Worm (Caenorhabditis elegans) whole organism, young adult: ENCODE data around the gene F28D1.6.

ENCODE experiments used
- B0035.1 ChIP-seq: sonication (generic microtip); optimal IDR thresholded peaks from 2 replicates; lab custom pipeline; 2016; ENCODE audit warnings: missing genetic modification characterization, mild to moderate bottlenecking, missing compliant biosample characterization, missing genotype, missing genetic modification reagents
- B0336.3 ChIP-seq: fragments of 200-800 bp; sonication (Bioruptor generic); IDR thresholded peaks from 2 replicates; pipeline ENCODE4 v1.3.6; 2022; ENCODE audit warnings: missing genetic modification characterization, missing compliant biosample characterization
- D2030.7 ChIP-seq: fragments of 200-800 bp; sonication (Bioruptor generic); IDR thresholded peaks from 2 replicates; pipeline ENCODE4 v1.3.6; 2022; ENCODE audit warnings: missing genetic modification reagents, missing genetic modification characterization, missing compliant biosample characterization
- F10E7.11 ChIP-seq: sonication (generic microtip); optimal IDR thresholded peaks from 2 replicates; lab custom pipeline; 2017; ENCODE audit warnings: mild to moderate bottlenecking, missing genetic modification characterization, moderate library complexity, missing compliant biosample characterization
- F22D6.2 ChIP-seq: sonication (generic microtip); optimal IDR thresholded peaks from 2 replicates; lab custom pipeline; 2016; ENCODE audit warnings: mild to moderate bottlenecking, missing genetic modification characterization, missing compliant biosample characterization
- F37B4.10 ChIP-seq: fragments of 200-800 bp; sonication (Bioruptor generic); IDR thresholded peaks from 2 replicates; pipeline ENCODE4 v1.3.6; 2022; ENCODE audit warnings: missing genetic modification characterization, missing compliant biosample characterization
- F39B2.1 ChIP-seq: fragments of 200-800 bp; sonication (Bioruptor generic); IDR thresholded peaks from 2 replicates; pipeline ENCODE4 v1.3.6; 2022; ENCODE audit warnings: missing genetic modification reagents, missing genetic modification characterization, missing compliant biosample characterization
- F55B11.4 ChIP-seq: sonication (generic microtip); optimal IDR thresholded peaks from 2 replicates; lab custom pipeline; 2016; ENCODE audit warnings: missing compliant biosample characterization, missing genetic modification characterization, borderline replicate concordance; ENCODE audit not compliant: insufficient read depth
- F57C9.4 ChIP-seq: sonication (generic microtip); optimal IDR thresholded peaks from 2 replicates; lab custom pipeline; 2017; ENCODE audit warnings: mild to moderate bottlenecking, missing genetic modification characterization, missing compliant biosample characterization
- Y67H2A.10 ChIP-seq: fragments of 200-800 bp; sonication (Bioruptor generic); conservative IDR thresholded peaks from 2 replicates; pipeline ENCODE4 v1.3.6; 2022; ENCODE audit warnings: missing genetic modification reagents, missing genetic modification characterization, missing compliant biosample characterization
- Y79H2A.3 ChIP-seq: fragments of 200-800 bp; sonication (Bioruptor generic); conservative IDR thresholded peaks from 2 replicates; pipeline ENCODE4 v1.3.6; 2022; ENCODE audit warnings: missing genetic modification reagents, missing genetic modification characterization, missing compliant biosample characterization
- Y95B8A.8 ChIP-seq: fragments of 200-800 bp; sonication (Bioruptor generic); IDR thresholded peaks from 2 replicates; pipeline ENCODE4 v1.3.6; 2022; ENCODE audit warnings: missing genetic modification reagents, missing genetic modification characterization, missing compliant biosample characterization
- akir-1 ChIP-seq: fragments of 200-800 bp; sonication (Bioruptor generic); optimal IDR thresholded peaks from 2 replicates; lab custom pipeline; 2018; ENCODE audit warnings: mild to moderate bottlenecking, missing genetic modification characterization, moderate library complexity, missing compliant biosample characterization
- ama-1 ChIP-seq, 3 experiments: fragments of 150-350 bp in 1 of 3; sonication (generic microtip) in 2 of 3; optimal IDR thresholded peaks; 2 replicates each; lab custom pipeline; 2014 to 2018; ENCODE audit warnings: missing biosample characterization in 2 of 3, missing genetic modification characterization in 2 of 3, missing genetic modification reagents in 2 of 3
- aptf-3 ChIP-seq: fragments of 200-800 bp; sonication (Bioruptor generic); IDR thresholded peaks from 2 replicates; pipeline ENCODE4 v1.3.6; 2022; ENCODE audit warnings: missing genetic modification characterization, missing compliant biosample characterization
- attf-3 ChIP-seq: fragments of 200-800 bp; sonication (Bioruptor generic); conservative IDR thresholded peaks from 2 replicates; pipeline ENCODE4 v1.3.6; 2022; ENCODE audit warnings: missing genetic modification reagents, missing genetic modification characterization, missing compliant biosample characterization
- attf-5 ChIP-seq: fragments of 200-800 bp; sonication (Bioruptor generic); optimal IDR thresholded peaks from 2 replicates; lab custom pipeline; 2018; ENCODE audit warnings: mild to moderate bottlenecking, missing genetic modification characterization, missing compliant biosample characterization
- bed-1 ChIP-seq: fragments of 200-800 bp; sonication (Bioruptor generic); IDR thresholded peaks from 2 replicates; pipeline ENCODE4 v1.3.6; 2022; ENCODE audit warnings: missing genetic modification reagents, missing genetic modification characterization, missing compliant biosample characterization
- bed-2 ChIP-seq: fragments of 200-800 bp; sonication (Bioruptor generic); IDR thresholded peaks from 2 replicates; pipeline ENCODE4 v1.3.6; 2022; ENCODE audit warnings: missing genetic modification reagents, missing genetic modification characterization, missing compliant biosample characterization
- cebp-1 ChIP-seq, 2 experiments: fragments of 200-800 bp in 1 of 2; sonication (Bioruptor generic) in 1 of 2; sonication (generic microtip) in 1 of 2; IDR thresholded peaks in 1 of 2; optimal IDR thresholded peaks in 1 of 2; 2 replicates each; pipeline versions ENCODE4 v1.3.6 to Lab custom; 2017 to 2022; ENCODE audit warnings: missing compliant biosample characterization in 2 of 2, missing genetic modification characterization in 2 of 2, mild to moderate bottlenecking in 1 of 2, missing genetic modification reagents in 1 of 2, moderate library complexity in 1 of 2
- ceh-27 ChIP-seq: fragments of 200-800 bp; sonication (Bioruptor generic); optimal IDR thresholded peaks from 2 replicates; lab custom pipeline; 2018; ENCODE audit warnings: mild to moderate bottlenecking, missing genetic modification characterization, moderate library complexity, missing compliant biosample characterization
- chd-7 ChIP-seq: sonication (generic microtip); optimal IDR thresholded peaks from 2 replicates; lab custom pipeline; 2016; ENCODE audit warnings: mild to moderate bottlenecking, missing genetic modification characterization, moderate library complexity, missing compliant biosample characterization
- die-1 ChIP-seq: sonication (generic microtip); optimal IDR thresholded peaks from 2 replicates; lab custom pipeline; 2016; ENCODE audit warnings: missing genotype, mild to moderate bottlenecking, missing genetic modification characterization, missing compliant biosample characterization
- dpl-1 ChIP-seq: fragments of 150-350 bp; optimal IDR thresholded peaks from 2 replicates; lab custom pipeline; 2014; ENCODE audit warnings: missing biosample characterization, missing genetic modification reagents, missing genetic modification characterization
- egrh-3 ChIP-seq: fragments of 200-800 bp; sonication (Bioruptor generic); IDR thresholded peaks from 2 replicates; pipeline ENCODE4 v1.3.6; 2022; ENCODE audit warnings: missing genetic modification reagents, missing genetic modification characterization, missing compliant biosample characterization
- gei-17 ChIP-seq: fragments of 200-800 bp; sonication (Bioruptor generic); optimal IDR thresholded peaks from 2 replicates; lab custom pipeline; 2018; ENCODE audit warnings: mild to moderate bottlenecking, missing genetic modification characterization, missing compliant biosample characterization
- lin-26 ChIP-seq: fragments of 200-800 bp; sonication (Bioruptor generic); IDR thresholded peaks from 2 replicates; pipeline ENCODE4 v1.3.6; 2022; ENCODE audit warnings: missing genetic modification reagents, missing genetic modification characterization, missing compliant biosample characterization
- lin-35 ChIP-seq, 3 experiments: fragments of 150-350 bp in 2 of 3; sonication (generic microtip) in 1 of 3; optimal IDR thresholded peaks; 2 replicates each; lab custom pipeline; 2014 to 2018; ENCODE audit warnings: missing biosample characterization in 3 of 3, missing genetic modification characterization in 3 of 3, missing genetic modification reagents in 3 of 3
- lin-40 ChIP-seq: sonication (generic microtip); optimal IDR thresholded peaks from 2 replicates; lab custom pipeline; 2016; ENCODE audit warnings: missing genetic modification characterization, mild to moderate bottlenecking, missing compliant biosample characterization, missing genotype, missing genetic modification reagents
- lin-54 ChIP-seq: fragments of 200-800 bp; sonication (Bioruptor generic); optimal IDR thresholded peaks from 2 replicates; lab custom pipeline; 2018; ENCODE audit warnings: mild to moderate bottlenecking, missing genetic modification characterization, missing compliant biosample characterization
- lsy-27 ChIP-seq: sonication (generic microtip); optimal IDR thresholded peaks from 2 replicates; lab custom pipeline; 2017; ENCODE audit warnings: missing genetic modification characterization, mild to moderate bottlenecking, missing compliant biosample characterization, antibody characterized with exemption, missing genotype, borderline replicate concordance; ENCODE audit not compliant: insufficient read depth
- madf-10 ChIP-seq: sonication (generic microtip); optimal IDR thresholded peaks from 2 replicates; lab custom pipeline; 2016; ENCODE audit warnings: mild to moderate bottlenecking, missing genetic modification characterization, missing compliant biosample characterization
- madf-3 ChIP-seq: fragments of 200-800 bp; sonication (Bioruptor generic); IDR thresholded peaks from 2 replicates; pipeline ENCODE4 v1.3.6; 2022; ENCODE audit warnings: missing genetic modification reagents, missing genetic modification characterization, missing compliant biosample characterization
- mxl-1 ChIP-seq: sonication (generic microtip); optimal IDR thresholded peaks from 2 replicates; lab custom pipeline; 2016; ENCODE audit warnings: missing genetic modification characterization, missing compliant biosample characterization
- nfya-1 ChIP-seq: sonication (generic microtip); optimal IDR thresholded peaks from 2 replicates; lab custom pipeline; 2017; ENCODE audit warnings: antibody characterized with exemption, missing compliant biosample characterization, missing genetic modification characterization, borderline replicate concordance; ENCODE audit not compliant: insufficient read depth
- nfya-2 ChIP-seq: fragments of 200-800 bp; sonication (Bioruptor generic); IDR thresholded peaks from 2 replicates; pipeline ENCODE4 v1.3.6; 2022; ENCODE audit warnings: missing genetic modification reagents, missing genetic modification characterization, missing compliant biosample characterization
- nhr-179 ChIP-seq: sonication (generic microtip); optimal IDR thresholded peaks from 2 replicates; lab custom pipeline; 2016; ENCODE audit warnings: mild to moderate bottlenecking, missing genetic modification characterization, missing compliant biosample characterization
- nhr-80 ChIP-seq: sonication (generic microtip); optimal IDR thresholded peaks from 2 replicates; lab custom pipeline; 2016; ENCODE audit warnings: missing genetic modification characterization, missing compliant biosample characterization
- pbrm-1 ChIP-seq: fragments of 200-800 bp; sonication (Bioruptor generic); IDR thresholded peaks from 2 replicates; pipeline ENCODE4 v1.3.6; 2022; ENCODE audit warnings: missing genetic modification reagents, missing genetic modification characterization, missing compliant biosample characterization
- repo-1 ChIP-seq: sonication (generic microtip); optimal IDR thresholded peaks from 2 replicates; lab custom pipeline; 2017; ENCODE audit warnings: mild to moderate bottlenecking, missing genetic modification characterization, missing compliant biosample characterization
- snpc-1.1 ChIP-seq: sonication (generic microtip); optimal IDR thresholded peaks from 2 replicates; lab custom pipeline; 2017; ENCODE audit warnings: missing genetic modification characterization, mild to moderate bottlenecking, missing compliant biosample characterization, antibody characterized with exemption, moderate library complexity, missing genotype, missing genetic modification reagents; ENCODE audit not compliant: insufficient read depth
- tbp1 ChIP-seq: fragments of 200-800 bp; sonication (Bioruptor generic); optimal IDR thresholded peaks from 2 replicates; lab custom pipeline; 2018; ENCODE audit warnings: mild to moderate bottlenecking, missing genetic modification characterization, missing compliant biosample characterization
- tlf-1 ChIP-seq: fragments of 200-800 bp; sonication (Bioruptor generic); optimal IDR thresholded peaks from 2 replicates; lab custom pipeline; 2018; ENCODE audit warnings: mild to moderate bottlenecking, missing genetic modification characterization, missing compliant biosample characterization
- unc-130 ChIP-seq: sonication (generic microtip); optimal IDR thresholded peaks from 2 replicates; lab custom pipeline; 2016; ENCODE audit warnings: missing genetic modification reagents, missing genetic modification characterization, missing compliant biosample characterization
- unc-62 ChIP-seq: fragments of 150-350 bp; optimal IDR thresholded peaks from 2 replicates; lab custom pipeline; 2014; ENCODE audit warnings: missing biosample characterization, missing genetic modification reagents, missing genetic modification characterization
- xnd-1 ChIP-seq: sonication (generic microtip); optimal IDR thresholded peaks from 2 replicates; lab custom pipeline; 2016; ENCODE audit warnings: missing genotype, missing genetic modification reagents, missing genetic modification characterization, missing compliant biosample characterization
- zfh-2 ChIP-seq: fragments of 200-800 bp; sonication (Bioruptor generic); conservative IDR thresholded peaks from 2 replicates; pipeline ENCODE4 v1.3.6; 2022; ENCODE audit warnings: missing genetic modification reagents, missing genetic modification characterization, missing compliant biosample characterization
- ztf-25 ChIP-seq: fragments of 200-800 bp; sonication (Bioruptor generic); IDR thresholded peaks from 2 replicates; pipeline ENCODE4 v1.3.6; 2022; ENCODE audit warnings: missing genetic modification reagents, missing genetic modification characterization, missing compliant biosample characterization

F28D1.6 gene

ce11 chrIV:12360742-12361195, 24.2 kb downstream of the F28D1.6 start, which contains the start of gene sec-24.2:
Gene sec-24.2, minus strand, starts transcription at chrIV:12360792.
- TF ChIP-seq unc-62 (GFP tag; lab: Kevin White, UChicago), result no peak
- no peak for TF ChIP-seq nfya-2 (GFP tag; lab: Robert Waterston, UW)
- no peak for TF ChIP-seq F57C9.4 (tag; lab: Kevin White, UChicago)
- no peak for TF ChIP-seq F22D6.2
- no peak for TF ChIP-seq tlf-1
- TF ChIP-seq snpc-1.1 (tag; lab: Kevin White, UChicago), result no peak
- no peak for TF ChIP-seq F37B4.10 (GFP tag; lab: Robert Waterston, UW)
- TF ChIP-seq nhr-80 (tag; lab: Kevin White, UChicago), result no peak
- no peak for TF ChIP-seq aptf-3 (GFP tag; lab: Robert Waterston, UW)
- no peak for TF ChIP-seq mxl-1
- TF ChIP-seq gei-17 (GFP tag; lab: Kevin White, UChicago), result no peak
- no peak for TF ChIP-seq repo-1 (tag; lab: Kevin White, UChicago)
- TF ChIP-seq F10E7.11 (tag; lab: Kevin White, UChicago), result no peak
- no peak for TF ChIP-seq B0035.1 (tag; lab: Kevin White, UChicago)
- no peak for TF ChIP-seq Y67H2A.10 (GFP tag; lab: Robert Waterston, UW)
- TF ChIP-seq F39B2.1 (GFP tag; lab: Robert Waterston, UW), result no peak
- TF ChIP-seq ztf-25 (GFP tag; lab: Robert Waterston, UW), result no peak
- no peak for TF ChIP-seq nhr-179
- no peak for TF ChIP-seq cebp-1 (GFP tag; IDR thresholded peaks at IDR 0.05; lab: Robert Waterston, UW)
- TF ChIP-seq cebp-1 (tag; optimal IDR thresholded peaks at IDR 0.05; lab: Kevin White, UChicago), result no peak
- TF ChIP-seq nfya-1 (tag; lab: Kevin White, UChicago), result no peak
- TF ChIP-seq lin-54 (GFP tag; lab: Kevin White, UChicago), result no peak
- no peak for TF ChIP-seq ama-1 (optimal IDR thresholded peaks at IDR 0.05; lab: Kevin White, UChicago)
- no peak for TF ChIP-seq ama-1 (GFP tag; optimal IDR thresholded peaks at IDR 0.05; lab: Kevin White, UChicago)
- no peak for TF ChIP-seq Y79H2A.3 (GFP tag; lab: Robert Waterston, UW)
- no peak for TF ChIP-seq chd-7 (tag; lab: Kevin White, UChicago)
- no peak for TF ChIP-seq madf-3 (GFP tag; lab: Robert Waterston, UW)
- TF ChIP-seq unc-130 (GFP tag; lab: Kevin White, UChicago), result no peak
- TF ChIP-seq akir-1 (GFP tag; lab: Kevin White, UChicago), result no peak
- no peak for TF ChIP-seq die-1 (tag; lab: Kevin White, UChicago)
- no peak for TF ChIP-seq lin-26 (GFP tag; lab: Robert Waterston, UW)
- no peak for TF ChIP-seq attf-5 (GFP tag; lab: Kevin White, UChicago)
- TF ChIP-seq lin-40 (tag; lab: Kevin White, UChicago), result no peak
- peak; percentile 30 for TF ChIP-seq dpl-1 (GFP tag; lab: Kevin White, UChicago)
- no peak for TF ChIP-seq ceh-27 (GFP tag; lab: Kevin White, UChicago)
- no peak for TF ChIP-seq pbrm-1
- TF ChIP-seq xnd-1 (tag; lab: Kevin White, UChicago), result peak; percentile 29
- TF ChIP-seq F55B11.4 (tag; lab: Kevin White, UChicago), result no peak
- TF ChIP-seq egrh-3 (GFP tag; lab: Robert Waterston, UW), result no peak
- TF ChIP-seq B0336.3 (GFP tag; lab: Robert Waterston, UW), result no peak
- no peak for TF ChIP-seq bed-2
- peak; percentile 12; the same call in 1 of the 2 replicates for TF ChIP-seq D2030.7
- no peak for TF ChIP-seq tbp1 (GFP tag; lab: Kevin White, UChicago)
- TF ChIP-seq madf-10 (tag; lab: Kevin White, UChicago), result no peak
- TF ChIP-seq zfh-2 (GFP tag; lab: Robert Waterston, UW), result no peak
- TF ChIP-seq lin-35 (GFP tag; optimal IDR thresholded peaks at IDR 0.05; lab: Kevin White, UChicago), result no peak
- TF ChIP-seq Y95B8A.8, result 0 out of 2 replicates have a peak, but pooled peaks have one; percentile 22
- TF ChIP-seq lsy-27 (tag; lab: Kevin White, UChicago), result no peak
- TF ChIP-seq attf-3 (GFP tag; lab: Robert Waterston, UW), result no peak
- TF ChIP-seq bed-1 (GFP tag; lab: Robert Waterston, UW), result no peak
